Worm (Caenorhabditis elegans): Measurements from ENCODE around the gene K02E2.6.

The K02E2.6 gene

ce11 chrV:20380320-20380719 lies at the start of gene K02E2.6:
K02E2.6 (plus strand) TSS chrV:20380561.
- TF ChIP-seq nhr-129 (tag; optimal IDR thresholded peaks at IDR 0.05), result peak; percentile 12
- TF ChIP-seq mdl-1 (tag; optimal IDR thresholded peaks at IDR 0.05), result no peak
- no peak for TF ChIP-seq sma-9 (GFP tag; optimal IDR thresholded peaks at IDR 0.05)
- no peak for TF ChIP-seq sma-9 (tag; optimal IDR thresholded peaks at IDR 0.05)
- TF ChIP-seq nhr-6 (tag; optimal IDR thresholded peaks at IDR 0.05), result no peak
- TF ChIP-seq unc-55 (GFP tag; optimal IDR thresholded peaks at IDR 0.05), result peak; percentile 37
- no peak for TF ChIP-seq aly-2 (tag; optimal IDR thresholded peaks at IDR 0.05)
- TF ChIP-seq ceh-82 (tag; optimal IDR thresholded peaks at IDR 0.05), result no peak
- no peak for TF ChIP-seq nhr-10 (tag; optimal IDR thresholded peaks at IDR 0.05)
- no peak for TF ChIP-seq nhr-237 (tag; optimal IDR thresholded peaks at IDR 0.05)
- no peak for TF ChIP-seq nhr-11 (tag; optimal IDR thresholded peaks at IDR 0.05)
- TF ChIP-seq sem-4 (tag; optimal IDR thresholded peaks at IDR 0.05), result no peak
- TF ChIP-seq zag-1 (tag; optimal IDR thresholded peaks at IDR 0.05), result no peak
- no peak for TF ChIP-seq egl-27 (tag; optimal IDR thresholded peaks at IDR 0.05)
- TF ChIP-seq mab-5 (tag; optimal IDR thresholded peaks at IDR 0.05), result no peak

ce11 chrV:20335264-20335663 lies 45.1 kb upstream of the K02E2.6 start, which contains the start of gene Y38H6A.5:
Y38H6A.5 (minus strand) TSS chrV:20335364.
- TF ChIP-seq ztf-4 (tag; optimal IDR thresholded peaks at IDR 0.05), result no peak
- no peak for TF ChIP-seq unc-39 (tag; optimal IDR thresholded peaks at IDR 0.05)
- no peak for TF ChIP-seq alr-1 (tag; optimal IDR thresholded peaks at IDR 0.05)
- TF ChIP-seq dmd-4 (tag; optimal IDR thresholded peaks at IDR 0.05), result no peak
- no peak for TF ChIP-seq blmp-1 (tag; optimal IDR thresholded peaks at IDR 0.05; ENCODE audit: insufficient read depth)
- TF ChIP-seq gmeb-1 (tag; optimal IDR thresholded peaks at IDR 0.05), result no peak

DNA sequence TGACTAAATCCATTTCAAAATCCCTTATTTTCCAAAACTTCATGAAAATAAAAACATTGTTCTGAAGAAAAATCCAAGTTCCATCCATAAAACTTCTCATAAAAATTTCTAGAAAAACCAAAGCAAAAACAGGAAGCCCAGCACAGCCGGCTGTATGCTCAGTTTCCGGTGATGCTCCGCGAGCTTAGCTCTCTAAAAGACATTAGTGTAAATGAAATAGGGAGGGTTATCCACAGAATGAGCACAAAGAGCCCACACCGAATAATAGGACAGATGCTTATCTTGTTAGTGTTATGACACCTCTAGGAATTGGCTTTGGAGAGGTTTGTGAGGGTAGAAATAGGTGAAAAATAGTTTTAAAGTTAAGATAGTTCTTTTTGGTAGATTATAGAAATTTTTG lies 42.3 kb upstream of the K02E2.6 start:
- TF ChIP-seq nhr-21 (tag; optimal IDR thresholded peaks at IDR 0.05) (no peak), elt-3 (tag; optimal IDR thresholded peaks at IDR 0.05) (no peak), fos-1 (tag; optimal IDR thresholded peaks at IDR 0.05) (no peak), ztf-11 (tag; optimal IDR thresholded peaks at IDR 0.05) (no peak), nhr-25 (tag; optimal IDR thresholded peaks at IDR 0.05) (no peak), dmd-4 (tag; optimal IDR thresholded peaks at IDR 0.05) (no peak), ztf-4 (tag; optimal IDR thresholded peaks at IDR 0.05) (no peak), blmp-1 (tag; optimal IDR thresholded peaks at IDR 0.05; ENCODE audit: insufficient read depth) (no peak), zag-1 (tag; optimal IDR thresholded peaks at IDR 0.05) (no peak)

ce11 chrV:20338870-20339269 lies 41.5 kb upstream of the K02E2.6 start:
- no peak for TF ChIP-seq snpc-4 (tag; optimal IDR thresholded peaks at IDR 0.05)
- TF ChIP-seq sma-3 (GFP tag; optimal IDR thresholded peaks at IDR 0.05), result no peak
- no peak for TF ChIP-seq Y55F3AM.14 (GFP tag; optimal IDR thresholded peaks at IDR 0.05)
- no peak for TF ChIP-seq crh-2 (tag; optimal IDR thresholded peaks at IDR 0.05)
- no peak for TF ChIP-seq zag-1 (tag; optimal IDR thresholded peaks at IDR 0.05)
- TF ChIP-seq gmeb-1 (tag; optimal IDR thresholded peaks at IDR 0.05), result no peak
- TF ChIP-seq nhr-11 (tag; optimal IDR thresholded peaks at IDR 0.05), result no peak
- no peak for TF ChIP-seq nhr-77 (tag; optimal IDR thresholded peaks at IDR 0.05)
- TF ChIP-seq fos-1 (tag; optimal IDR thresholded peaks at IDR 0.05), result no peak
- TF ChIP-seq lsy-2 (tag; optimal IDR thresholded peaks at IDR 0.05), result no peak
- TF ChIP-seq nhr-12 (tag; optimal IDR thresholded peaks at IDR 0.05), result no peak
- TF ChIP-seq unc-62 (GFP tag; optimal IDR thresholded peaks at IDR 0.05), result no peak
- no peak for TF ChIP-seq egl-27 (tag; optimal IDR thresholded peaks at IDR 0.05)
- TF ChIP-seq ama-1 (optimal IDR thresholded peaks at IDR 0.05), result no peak
- no peak for TF ChIP-seq unc-55 (GFP tag; optimal IDR thresholded peaks at IDR 0.05)
- TF ChIP-seq ceh-16 (tag; optimal IDR thresholded peaks at IDR 0.05), result no peak
- no peak for TF ChIP-seq C34F6.9 (tag; optimal IDR thresholded peaks at IDR 0.05)
- TF ChIP-seq nhr-25 (tag; optimal IDR thresholded peaks at IDR 0.05), result no peak
- TF ChIP-seq lin-11 (tag; optimal IDR thresholded peaks at IDR 0.05), result no peak
- TF ChIP-seq elt-3 (tag; optimal IDR thresholded peaks at IDR 0.05), result no peak

- TF ChIP-seq sem-4 (tag; optimal IDR thresholded peaks at IDR 0.05) (no peak), nhr-10 (tag; optimal IDR thresholded peaks at IDR 0.05) (no peak), lsy-2 (tag; optimal IDR thresholded peaks at IDR 0.05) (no peak), ztf-1 (GFP tag; conservative IDR thresholded peaks at IDR 0.05) (no peak), F13H6.1 (tag; optimal IDR thresholded peaks at IDR 0.05) (no peak), lin-39 (tag; optimal IDR thresholded peaks at IDR 0.05) (no peak), snpc-4 (tag; optimal IDR thresholded peaks at IDR 0.05) (no peak), nhr-23 (tag; optimal IDR thresholded peaks at IDR 0.05) (no peak), dmd-4 (tag; optimal IDR thresholded peaks at IDR 0.05) (no peak), nhr-6 (tag; optimal IDR thresholded peaks at IDR 0.05) (no peak), nhr-77 (tag; optimal IDR thresholded peaks at IDR 0.05) (no peak), ztf-11 (tag; optimal IDR thresholded peaks at IDR 0.05) (no peak), elt-1 (tag; optimal IDR thresholded peaks at IDR 0.05) (no peak), zag-1 (tag; optimal IDR thresholded peaks at IDR 0.05) (no peak), C34F6.9 (tag; optimal IDR thresholded peaks at IDR 0.05) (no peak), nhr-129 (tag; optimal IDR thresholded peaks at IDR 0.05) (no peak), unc-55 (GFP tag; optimal IDR thresholded peaks at IDR 0.05) (no peak)
Measured at ce11 chrV:20344889-20345288, 35.5 kb upstream of the K02E2.6 start, which contains the start of gene Y38H6A.3. Y38H6A.3 (plus strand) TSS chrV:20345189.
